Worm (Caenorhabditis elegans) whole organism, young adult: Measurements from ENCODE around the gene oac-40.

ENCODE experiments used
- C06A6.2 ChIP-seq: fragments of 200-800 bp; sonication (Bioruptor generic); conservative IDR thresholded peaks from 2 replicates; pipeline ENCODE4 v1.3.6; 2022; ENCODE audit warnings: missing genetic modification characterization, missing compliant biosample characterization
- F23B12.7 ChIP-seq: sonication (generic microtip); optimal IDR thresholded peaks from 2 replicates; lab custom pipeline; 2017; ENCODE audit warnings: missing genetic modification characterization, mild to moderate bottlenecking, missing compliant biosample characterization, antibody characterized with exemption, moderate library complexity; ENCODE audit not compliant: insufficient read depth
- F33H1.4 ChIP-seq: fragments of 200-800 bp; sonication (Bioruptor generic); IDR thresholded peaks from 2 replicates; pipeline ENCODE4 v1.3.6; 2022; ENCODE audit warnings: missing genetic modification reagents, missing genetic modification characterization, missing compliant biosample characterization
- F49E8.2 ChIP-seq: sonication (generic microtip); optimal IDR thresholded peaks from 3 replicates; lab custom pipeline; 2017; ENCODE audit warnings: missing genetic modification characterization, mild to moderate bottlenecking, missing compliant biosample characterization, antibody characterized with exemption, moderate library complexity; ENCODE audit not compliant: insufficient read depth
- F57A8.1 ChIP-seq: fragments of 200-800 bp; sonication (Bioruptor generic); optimal IDR thresholded peaks from 2 replicates; lab custom pipeline; 2018; ENCODE audit warnings: mild to moderate bottlenecking, missing genetic modification characterization, moderate library complexity, missing compliant biosample characterization
- F57C9.4 ChIP-seq: sonication (generic microtip); optimal IDR thresholded peaks from 2 replicates; lab custom pipeline; 2017; ENCODE audit warnings: mild to moderate bottlenecking, missing genetic modification characterization, missing compliant biosample characterization
- T07F8.4 ChIP-seq: sonication (generic microtip); optimal IDR thresholded peaks from 2 replicates; lab custom pipeline; 2016; ENCODE audit warnings: mild to moderate bottlenecking, missing genetic modification characterization, moderate library complexity, missing compliant biosample characterization
- Y53F4B.3 ChIP-seq: fragments of 200-800 bp; sonication (Bioruptor generic); IDR thresholded peaks from 2 replicates; pipeline ENCODE4 v1.3.6; 2022; ENCODE audit warnings: missing genetic modification reagents, missing genetic modification characterization, missing compliant biosample characterization
- Y95B8A.8 ChIP-seq: fragments of 200-800 bp; sonication (Bioruptor generic); IDR thresholded peaks from 2 replicates; pipeline ENCODE4 v1.3.6; 2022; ENCODE audit warnings: missing genetic modification reagents, missing genetic modification characterization, missing compliant biosample characterization
- attf-5 ChIP-seq: fragments of 200-800 bp; sonication (Bioruptor generic); optimal IDR thresholded peaks from 2 replicates; lab custom pipeline; 2018; ENCODE audit warnings: mild to moderate bottlenecking, missing genetic modification characterization, missing compliant biosample characterization
- attf-6 ChIP-seq: fragments of 200-800 bp; sonication (Bioruptor generic); IDR thresholded peaks from 2 replicates; pipeline ENCODE4 v1.3.6; 2022; ENCODE audit warnings: missing genetic modification reagents, missing genetic modification characterization, missing compliant biosample characterization
- ceh-27 ChIP-seq: fragments of 200-800 bp; sonication (Bioruptor generic); optimal IDR thresholded peaks from 2 replicates; lab custom pipeline; 2018; ENCODE audit warnings: mild to moderate bottlenecking, missing genetic modification characterization, moderate library complexity, missing compliant biosample characterization
- ceh-58 ChIP-seq: fragments of 200-800 bp; sonication (Bioruptor generic); IDR thresholded peaks from 2 replicates; pipeline ENCODE4 v1.3.6; 2022; ENCODE audit warnings: missing genetic modification characterization, missing compliant biosample characterization
- chd-7 ChIP-seq: sonication (generic microtip); optimal IDR thresholded peaks from 2 replicates; lab custom pipeline; 2016; ENCODE audit warnings: mild to moderate bottlenecking, missing genetic modification characterization, moderate library complexity, missing compliant biosample characterization
- die-1 ChIP-seq: sonication (generic microtip); optimal IDR thresholded peaks from 2 replicates; lab custom pipeline; 2016; ENCODE audit warnings: missing genotype, mild to moderate bottlenecking, missing genetic modification characterization, missing compliant biosample characterization
- ekl-4 ChIP-seq: fragments of 200-800 bp; sonication (Bioruptor generic); IDR thresholded peaks from 2 replicates; pipeline ENCODE4 v1.3.6; 2022; ENCODE audit warnings: missing genetic modification reagents, missing genetic modification characterization, missing compliant biosample characterization
- ets-4 ChIP-seq: fragments of 200-800 bp; sonication (Bioruptor generic); optimal IDR thresholded peaks from 2 replicates; lab custom pipeline; 2018; ENCODE audit warnings: mild to moderate bottlenecking, missing genetic modification characterization, missing compliant biosample characterization
- fkh-3 ChIP-seq: sonication (generic microtip); optimal IDR thresholded peaks from 2 replicates; lab custom pipeline; 2016; ENCODE audit warnings: mild to moderate bottlenecking, missing genetic modification characterization, missing compliant biosample characterization
- hlh-26 ChIP-seq: fragments of 200-800 bp; sonication (Bioruptor generic); conservative IDR thresholded peaks from 2 replicates; pipeline ENCODE4 v1.3.6; 2022; ENCODE audit warnings: missing genetic modification reagents, missing genetic modification characterization, missing compliant biosample characterization
- lag-1 ChIP-seq: fragments of 200-800 bp; sonication (Bioruptor generic); IDR thresholded peaks from 2 replicates; pipeline ENCODE4 v1.3.6; 2022; ENCODE audit warnings: missing genetic modification reagents, missing genetic modification characterization, missing compliant biosample characterization
- let-607 ChIP-seq, 2 experiments: fragments of 200-800 bp in 1 of 2; sonication (Bioruptor generic) in 1 of 2; sonication (generic microtip) in 1 of 2; optimal IDR thresholded peaks; 2 replicates each; lab custom pipeline; 2016 to 2018; ENCODE audit warnings: mild to moderate bottlenecking in 2 of 2, missing compliant biosample characterization in 2 of 2, missing genetic modification characterization in 2 of 2, moderate library complexity in 2 of 2, missing genotype in 1 of 2
- lin-26 ChIP-seq: fragments of 200-800 bp; sonication (Bioruptor generic); IDR thresholded peaks from 2 replicates; pipeline ENCODE4 v1.3.6; 2022; ENCODE audit warnings: missing genetic modification reagents, missing genetic modification characterization, missing compliant biosample characterization
- lin-40 ChIP-seq: sonication (generic microtip); optimal IDR thresholded peaks from 2 replicates; lab custom pipeline; 2016; ENCODE audit warnings: missing genetic modification characterization, mild to moderate bottlenecking, missing compliant biosample characterization, missing genotype, missing genetic modification reagents
- lsy-27 ChIP-seq: sonication (generic microtip); optimal IDR thresholded peaks from 2 replicates; lab custom pipeline; 2017; ENCODE audit warnings: missing genetic modification characterization, mild to moderate bottlenecking, missing compliant biosample characterization, antibody characterized with exemption, missing genotype, borderline replicate concordance; ENCODE audit not compliant: insufficient read depth
- mel-28 ChIP-seq: sonication (generic microtip); optimal IDR thresholded peaks from 2 replicates; lab custom pipeline; 2016; ENCODE audit warnings: borderline replicate concordance, mild to moderate bottlenecking, missing genetic modification characterization, missing compliant biosample characterization
- nfyb-1 ChIP-seq: fragments of 200-800 bp; sonication (Bioruptor generic); IDR thresholded peaks from 2 replicates; pipeline ENCODE4 v1.3.6; 2022; ENCODE audit warnings: missing genetic modification reagents, missing genetic modification characterization, missing compliant biosample characterization
- nhr-120 ChIP-seq: fragments of 200-800 bp; sonication (Bioruptor generic); IDR thresholded peaks from 2 replicates; pipeline ENCODE4 v1.3.6; 2022; ENCODE audit warnings: missing genetic modification characterization, missing compliant biosample characterization
- nhr-90 ChIP-seq: sonication (generic microtip); optimal IDR thresholded peaks from 2 replicates; lab custom pipeline; 2016; ENCODE audit warnings: missing genotype, mild to moderate bottlenecking, missing genetic modification characterization, missing compliant biosample characterization
- pbrm-1 ChIP-seq: fragments of 200-800 bp; sonication (Bioruptor generic); IDR thresholded peaks from 2 replicates; pipeline ENCODE4 v1.3.6; 2022; ENCODE audit warnings: missing genetic modification reagents, missing genetic modification characterization, missing compliant biosample characterization
- rec-8 ChIP-seq, 2 experiments: sonication (generic microtip); optimal IDR thresholded peaks; 2 replicates each; lab custom pipeline; 2016; ENCODE audit warnings: mild to moderate bottlenecking in 2 of 2, missing genetic modification characterization in 2 of 2, missing genetic modification reagents in 2 of 2, missing genotype in 2 of 2, missing biosample characterization in 1 of 2, missing compliant biosample characterization in 1 of 2, moderate library complexity in 1 of 2
- snpc-1.3 ChIP-seq: sonication (generic microtip); optimal IDR thresholded peaks from 2 replicates; lab custom pipeline; 2017; ENCODE audit warnings: missing genetic modification characterization, mild to moderate bottlenecking, missing compliant biosample characterization, antibody characterized with exemption, moderate library complexity, missing genotype, missing genetic modification reagents; ENCODE audit not compliant: insufficient read depth
- tbx-9 ChIP-seq: sonication (generic microtip); optimal IDR thresholded peaks from 2 replicates; lab custom pipeline; 2016; ENCODE audit warnings: borderline replicate concordance, missing genetic modification characterization, inconsistent platforms, missing compliant biosample characterization
- unc-62 ChIP-seq: fragments of 150-350 bp; optimal IDR thresholded peaks from 2 replicates; lab custom pipeline; 2014; ENCODE audit warnings: missing biosample characterization, missing genetic modification reagents, missing genetic modification characterization

The oac-40 gene

ce11 chrV:9041030-9041429, 24.5 kb downstream of the oac-40 start, which contains the start of gene cyp-33B1:
Gene cyp-33B1, plus strand, starts transcription at chrV:9041330.
- no peak for TF ChIP-seq let-607 (tag; optimal IDR thresholded peaks at IDR 0.05; lab: Kevin White, UChicago)
- no peak for TF ChIP-seq T07F8.4 (tag; lab: Kevin White, UChicago)
- TF ChIP-seq ceh-58, result no peak
- TF ChIP-seq ets-4 (GFP tag; lab: Kevin White, UChicago), result no peak
- TF ChIP-seq rec-8 (tag; optimal IDR thresholded peaks at IDR 0.05; lab: Kevin White, UChicago), result no peak
- no peak for TF ChIP-seq lag-1 (GFP tag; lab: Robert Waterston, UW)
- no peak for TF ChIP-seq unc-62
- TF ChIP-seq pbrm-1 (GFP tag; lab: Robert Waterston, UW), result no peak
- no peak for TF ChIP-seq ekl-4 (GFP tag; lab: Robert Waterston, UW)
- no peak for TF ChIP-seq ceh-27 (GFP tag; lab: Kevin White, UChicago)
- no peak for TF ChIP-seq F49E8.2
- TF ChIP-seq mel-28, result no peak
- no peak for TF ChIP-seq snpc-1.3 (tag; lab: Kevin White, UChicago)
- no peak for TF ChIP-seq lin-40 (tag; lab: Kevin White, UChicago)
- TF ChIP-seq attf-6, result no peak
- TF ChIP-seq Y53F4B.3 (GFP tag; lab: Robert Waterston, UW), result no peak
- no peak for TF ChIP-seq F33H1.4 (GFP tag; lab: Robert Waterston, UW)

DNA sequence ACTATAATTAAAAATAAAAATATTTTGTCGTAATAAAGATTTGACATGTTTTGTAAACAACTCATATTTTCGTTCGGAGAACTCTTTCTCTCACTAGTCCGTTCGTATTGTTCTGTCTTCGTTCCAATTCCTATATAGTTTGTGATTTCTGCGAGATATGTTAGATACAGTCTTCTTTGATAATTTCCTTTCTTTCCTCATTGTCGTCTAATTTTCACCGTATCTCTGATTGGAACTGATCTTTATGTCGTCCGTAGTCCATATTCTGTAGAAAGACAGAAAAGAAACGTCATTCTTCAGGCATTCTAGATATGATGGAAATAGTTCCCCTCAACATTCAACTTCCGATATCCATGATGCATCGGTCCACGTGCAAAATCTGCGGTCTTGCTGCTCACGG, 28.3 kb downstream of the oac-40 start, which contains the start of gene nhr-30:
Gene nhr-30, plus strand, starts transcription at position 301 of the 400 bp plus-strand sequence.
- TF ChIP-seq Y53F4B.3 (GFP tag; lab: Robert Waterston, UW), result no peak
- no peak for TF ChIP-seq attf-5 (GFP tag; lab: Kevin White, UChicago)

ce11 chrV:9047555-9048049, 31.0 kb downstream of the oac-40 start, which contains the start of gene C25E10.17:
Gene C25E10.17, minus strand, starts transcription at chrV:9047605.
- no peak for TF ChIP-seq Y95B8A.8 (GFP tag; lab: Robert Waterston, UW)
- TF ChIP-seq C06A6.2 (GFP tag; lab: Robert Waterston, UW), result no peak
- no peak for TF ChIP-seq tbx-9
- TF ChIP-seq lin-26 (GFP tag; lab: Robert Waterston, UW), result no peak
- no peak for TF ChIP-seq ceh-58
- TF ChIP-seq chd-7 (tag; lab: Kevin White, UChicago), result no peak

DNA sequence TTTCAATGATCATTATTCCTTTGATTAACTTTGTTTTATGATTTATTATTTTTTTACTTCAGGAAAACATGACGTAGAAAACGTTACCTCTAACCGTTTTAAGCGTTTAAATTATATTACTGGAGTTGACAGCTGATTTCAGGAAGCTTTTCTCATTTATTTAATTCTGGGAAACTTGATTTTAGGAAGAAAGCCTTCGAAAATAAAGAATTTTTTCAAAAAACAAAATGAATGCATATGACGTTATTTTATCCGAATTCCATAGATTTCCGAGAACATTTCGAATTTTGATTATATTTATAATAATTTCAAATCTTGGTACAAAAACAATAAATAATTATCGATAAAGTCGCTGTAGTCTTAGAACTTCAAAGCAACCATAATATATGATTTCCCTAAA, 32.7 kb downstream of the oac-40 start:
- TF ChIP-seq F57C9.4 (tag; lab: Kevin White, UChicago) (no peak), F23B12.7 (tag; lab: Kevin White, UChicago) (no peak), hlh-26 (GFP tag; lab: Robert Waterston, UW) (no peak), nfyb-1 (no peak), lsy-27 (tag; lab: Kevin White, UChicago) (no peak), fkh-3 (no peak), die-1 (tag; lab: Kevin White, UChicago) (no peak), nhr-120 (GFP tag; lab: Robert Waterston, UW) (no peak), F57A8.1 (GFP tag; lab: Kevin White, UChicago) (no peak), nhr-90 (no peak)
